Fruit fly (Drosophila melanogaster) whole organism, prepupa: ENCODE results near the gene Lsd-1.

Experiments used
- Blimp-1 ChIP-seq: fragments of 200-800 bp; sonication (Bioruptor generic); optimal IDR thresholded peaks from 3 replicates; lab custom pipeline; 2017; ENCODE audit warnings: missing biosample characterization, missing genetic modification characterization, mild to moderate bottlenecking, moderate library complexity, missing genetic modification reagents
- CG10631 ChIP-seq: fragments of 200-800 bp; sonication (Bioruptor generic); optimal IDR thresholded peaks from 2 replicates; lab custom pipeline; 2016; ENCODE audit warnings: missing biosample characterization, missing genetic modification characterization
- CG11762 ChIP-seq: fragments of 200-800 bp; sonication (Bioruptor generic); optimal IDR thresholded peaks from 3 replicates; lab custom pipeline; 2016; ENCODE audit warnings: missing biosample characterization, missing genetic modification characterization; ENCODE audit not compliant: insufficient read depth
- CG11902 ChIP-seq: fragments of 200-800 bp; sonication (Bioruptor generic); optimal IDR thresholded peaks from 3 replicates; lab custom pipeline; 2016; ENCODE audit warnings: missing biosample characterization, missing genetic modification characterization
- CG15336 ChIP-seq: fragments of 200-800 bp; sonication (Bioruptor generic); IDR thresholded peaks from 2 replicates; pipeline ENCODE4 v1.3.6; 2022; ENCODE audit warnings: missing biosample characterization, missing genetic modification characterization
- CG1621 ChIP-seq: fragments of 200-800 bp; sonication (Bioruptor generic); optimal IDR thresholded peaks from 3 replicates; lab custom pipeline; 2018; ENCODE audit warnings: missing biosample characterization, mild to moderate bottlenecking, missing genetic modification characterization
- CG16779 ChIP-seq: fragments of 200-800 bp; sonication (Bioruptor generic); optimal IDR thresholded peaks from 3 replicates; lab custom pipeline; 2017; ENCODE audit warnings: missing biosample characterization, mild to moderate bottlenecking, missing genetic modification characterization
- CG34406 ChIP-seq: fragments of 200-800 bp; sonication (Bioruptor generic); optimal IDR thresholded peaks from 3 replicates; lab custom pipeline; 2016; ENCODE audit warnings: missing biosample characterization, missing genetic modification characterization
- CG3919 ChIP-seq: fragments of 200-800 bp; sonication (Bioruptor generic); optimal IDR thresholded peaks from 3 replicates; lab custom pipeline; 2016; ENCODE audit warnings: missing biosample characterization, missing genetic modification characterization
- CG4318 ChIP-seq: fragments of 200-800 bp; sonication (Bioruptor generic); optimal IDR thresholded peaks from 3 replicates; lab custom pipeline; 2017; ENCODE audit warnings: missing biosample characterization, mild to moderate bottlenecking, missing genetic modification characterization
- CG6276 ChIP-seq: fragments of 200-800 bp; sonication (Bioruptor generic); optimal IDR thresholded peaks from 2 replicates; lab custom pipeline; 2017; ENCODE audit warnings: missing biosample characterization, mild to moderate bottlenecking, missing genetic modification characterization
- CG6792 ChIP-seq: fragments of 200-800 bp; sonication (Bioruptor generic); optimal IDR thresholded peaks from 3 replicates; lab custom pipeline; 2016; ENCODE audit warnings: missing biosample characterization, missing genetic modification characterization
- CG6808 ChIP-seq: fragments of 200-800 bp; sonication (Bioruptor generic); optimal IDR thresholded peaks from 3 replicates; lab custom pipeline; 2017; ENCODE audit warnings: missing biosample characterization, missing genetic modification characterization, mild to moderate bottlenecking, moderate library complexity, missing genetic modification reagents
- CG6854 ChIP-seq: fragments of 200-800 bp; sonication (Bioruptor generic); optimal IDR thresholded peaks from 2 replicates; lab custom pipeline; 2017; ENCODE audit warnings: missing biosample characterization, mild to moderate bottlenecking, missing genetic modification characterization
- CG7368 ChIP-seq: fragments of 200-800 bp; sonication (Bioruptor generic); optimal IDR thresholded peaks from 3 replicates; lab custom pipeline; 2016; ENCODE audit warnings: missing biosample characterization, missing genetic modification characterization
- CG8119 ChIP-seq: fragments of 200-800 bp; sonication (Bioruptor generic); IDR thresholded peaks from 3 replicates; pipeline ENCODE4 v1.3.6; 2022; ENCODE audit warnings: missing biosample characterization, missing genetic modification characterization
- CG8632 ChIP-seq: fragments of 200-800 bp; sonication (Bioruptor generic); optimal IDR thresholded peaks from 3 replicates; lab custom pipeline; 2016; ENCODE audit warnings: missing biosample characterization, missing genetic modification characterization
- CG9139 ChIP-seq: fragments of 200-800 bp; sonication (Bioruptor generic); optimal IDR thresholded peaks from 3 replicates; lab custom pipeline; 2017; ENCODE audit warnings: missing biosample characterization, mild to moderate bottlenecking, missing genetic modification characterization
- Eip75B ChIP-seq: fragments of 200-800 bp; sonication (Bioruptor generic); optimal IDR thresholded peaks from 3 replicates; lab custom pipeline; 2016; ENCODE audit warnings: missing biosample characterization, missing genetic modification characterization
- Eip78C ChIP-seq: fragments of 200-800 bp; sonication (Bioruptor generic); peaks from one replicate; lab custom pipeline; 2016; ENCODE audit warnings: missing biosample characterization, missing genetic modification characterization
- Ets21C ChIP-seq: fragments of 200-800 bp; sonication (Bioruptor generic); optimal IDR thresholded peaks from 3 replicates; lab custom pipeline; 2016; ENCODE audit warnings: missing biosample characterization, missing genetic modification characterization
- Ets96B ChIP-seq: fragments of 200-800 bp; optimal IDR thresholded peaks from 2 replicates; lab custom pipeline; 2019; ENCODE audit warnings: missing biosample characterization, mild to moderate bottlenecking, missing genetic modification characterization, moderate library complexity
- Hr38 ChIP-seq: sonication (Bioruptor generic); optimal IDR thresholded peaks from 2 replicates; lab custom pipeline; 2016; ENCODE audit warnings: missing biosample characterization, missing genetic modification characterization
- Hr39 ChIP-seq: fragments of 200-800 bp; sonication (Bioruptor generic); optimal IDR thresholded peaks from 2 replicates; lab custom pipeline; 2016; ENCODE audit warnings: missing biosample characterization, missing genetic modification characterization
- Hr4 ChIP-seq: fragments of 200-800 bp; sonication (Bioruptor generic); optimal IDR thresholded peaks from 3 replicates; lab custom pipeline; 2016; ENCODE audit warnings: missing biosample characterization, missing genetic modification characterization
- Lpt ChIP-seq: fragments of 200-800 bp; sonication (Bioruptor generic); optimal IDR thresholded peaks from 3 replicates; lab custom pipeline; 2016; ENCODE audit warnings: missing biosample characterization, missing genetic modification characterization
- Met ChIP-seq: fragments of 200-800 bp; sonication (Bioruptor generic); optimal IDR thresholded peaks from 3 replicates; lab custom pipeline; 2016; ENCODE audit warnings: missing biosample characterization, missing genetic modification characterization
- OdsH ChIP-seq: fragments of 200-800 bp; sonication (Bioruptor generic); optimal IDR thresholded peaks from 3 replicates; lab custom pipeline; 2016; ENCODE audit warnings: missing biosample characterization, missing genetic modification characterization
- Smox ChIP-seq: fragments of 200-800 bp; sonication (Bioruptor generic); optimal IDR thresholded peaks from 3 replicates; lab custom pipeline; 2016; ENCODE audit warnings: missing biosample characterization, missing genetic modification characterization
- Sox14 ChIP-seq: fragments of 200-800 bp; sonication (Bioruptor generic); optimal IDR thresholded peaks from 3 replicates; lab custom pipeline; 2016; ENCODE audit warnings: missing biosample characterization, missing genetic modification characterization
- Sox15 ChIP-seq: fragments of 200-800 bp; sonication (Bioruptor generic); optimal IDR thresholded peaks from 3 replicates; lab custom pipeline; 2016; ENCODE audit warnings: missing biosample characterization, missing genetic modification characterization
- achi ChIP-seq: fragments of 200-800 bp; sonication (Bioruptor generic); optimal IDR thresholded peaks from 3 replicates; lab custom pipeline; 2016; ENCODE audit warnings: missing biosample characterization, missing genetic modification characterization
- cyc ChIP-seq: fragments of 200-800 bp; sonication (Bioruptor generic); optimal IDR thresholded peaks from 3 replicates; lab custom pipeline; 2016; ENCODE audit warnings: missing biosample characterization, missing genetic modification characterization
- dsx ChIP-seq: fragments of 200-800 bp; optimal IDR thresholded peaks from 3 replicates; lab custom pipeline; 2019; ENCODE audit warnings: missing biosample characterization, mild to moderate bottlenecking, missing genetic modification characterization, moderate library complexity; ENCODE audit not compliant: poor library complexity, severe bottlenecking
- eg ChIP-seq: fragments of 200-800 bp; sonication (Bioruptor generic); IDR thresholded peaks from 3 replicates; pipeline ENCODE4 v1.3.6; 2022; ENCODE audit warnings: missing biosample characterization, missing genetic modification characterization
- esn ChIP-seq: fragments of 200-800 bp; sonication (Bioruptor generic); optimal IDR thresholded peaks from 2 replicates; lab custom pipeline; 2016; ENCODE audit warnings: missing biosample characterization, mild to moderate bottlenecking, missing genetic modification characterization, moderate library complexity
- fd59A ChIP-seq: fragments of 200-800 bp; sonication (Bioruptor generic); optimal IDR thresholded peaks from 2 replicates; lab custom pipeline; 2017; ENCODE audit warnings: missing biosample characterization, mild to moderate bottlenecking, missing genetic modification characterization, missing genetic modification reagents
- fkh ChIP-seq: fragments of 200-800 bp; sonication (Bioruptor generic); optimal IDR thresholded peaks from 3 replicates; lab custom pipeline; 2017; ENCODE audit warnings: missing biosample characterization, mild to moderate bottlenecking, missing genetic modification characterization, moderate library complexity
- lz ChIP-seq: fragments of 200-800 bp; sonication (Bioruptor generic); optimal IDR thresholded peaks from 3 replicates; lab custom pipeline; 2016; ENCODE audit warnings: missing biosample characterization, missing genetic modification characterization
- net ChIP-seq: fragments of 200-800 bp; sonication (Bioruptor generic); optimal IDR thresholded peaks from 3 replicates; lab custom pipeline; 2016; ENCODE audit warnings: missing biosample characterization, missing genetic modification characterization
- pdm3 ChIP-seq: fragments of 200-800 bp; sonication (Bioruptor generic); optimal IDR thresholded peaks from 3 replicates; lab custom pipeline; 2016; ENCODE audit warnings: missing biosample characterization, missing genetic modification characterization
- spab ChIP-seq: fragments of 200-800 bp; sonication (Bioruptor generic); optimal IDR thresholded peaks from 2 replicates; lab custom pipeline; 2017; ENCODE audit warnings: missing biosample characterization, mild to moderate bottlenecking, missing genetic modification characterization, missing genetic modification reagents
- ss ChIP-seq, 2 experiments: fragments of 200-800 bp; sonication (Bioruptor generic); optimal IDR thresholded peaks; 2 replicates in 1 of 2; 3 replicates in 1 of 2; lab custom pipeline; 2017 to 2018; ENCODE audit warnings: mild to moderate bottlenecking in 2 of 2, missing biosample characterization in 2 of 2, missing genetic modification characterization in 2 of 2, moderate library complexity in 1 of 2
- svp ChIP-seq: fragments of 200-800 bp; sonication (Bioruptor generic); peaks from one replicate; lab custom pipeline; 2016; ENCODE audit warnings: missing biosample characterization, missing genetic modification characterization

The Lsd-1 gene

dm6 chr3R:23788406-23789021, 24.9 kb downstream of the Lsd-1 start (continued):
- TF ChIP-seq Smox (GFP tag; lab: Kevin White, UChicago), result peak; percentile 56
- TF ChIP-seq esn (GFP tag; lab: Kevin White, UChicago), result peak; percentile 73
- TF ChIP-seq CG6808 (GFP tag; lab: Kevin White, UChicago), result peak; percentile 71
- peak; percentile 93 for TF ChIP-seq Eip78C
- TF ChIP-seq CG6792 (GFP tag; lab: Kevin White, UChicago), result peak; percentile 63
- TF ChIP-seq spab (GFP tag; lab: Kevin White, UChicago), result peak; percentile 77
- TF ChIP-seq fkh (GFP tag; lab: Kevin White, UChicago), result no peak
- TF ChIP-seq fd59A (GFP tag; lab: Kevin White, UChicago), result peak; percentile 67
- peak; percentile 40 for TF ChIP-seq CG9139 (GFP tag; lab: Kevin White, UChicago)
- peak; percentile 65 for TF ChIP-seq CG8632 (GFP tag; lab: Kevin White, UChicago)
- peak; percentile 71 for TF ChIP-seq Met (GFP tag; lab: Kevin White, UChicago)
- peak; percentile 78 for TF ChIP-seq Eip75B
- peak; percentile 72 for TF ChIP-seq Hr4
- TF ChIP-seq CG6854 (GFP tag; lab: Kevin White, UChicago), result peak; percentile 58
- no peak for TF ChIP-seq Blimp-1 (GFP tag; lab: Kevin White, UChicago)
- peak; percentile 24 for TF ChIP-seq CG16779 (tag; lab: Kevin White, UChicago)
- TF ChIP-seq cyc (GFP tag; lab: Kevin White, UChicago), result peak; percentile 47
- TF ChIP-seq CG6276, result peak; percentile 69
- TF ChIP-seq, all 60 proteins: peak for 53

dm6 chr3R:23789584-23789983, 25.9 kb downstream of the Lsd-1 start:
- TF ChIP-seq CG8119 (GFP tag; lab: Robert Waterston, UW), result no peak
- peak; percentile 99 for TF ChIP-seq svp (GFP tag; lab: Kevin White, UChicago)

DNA sequence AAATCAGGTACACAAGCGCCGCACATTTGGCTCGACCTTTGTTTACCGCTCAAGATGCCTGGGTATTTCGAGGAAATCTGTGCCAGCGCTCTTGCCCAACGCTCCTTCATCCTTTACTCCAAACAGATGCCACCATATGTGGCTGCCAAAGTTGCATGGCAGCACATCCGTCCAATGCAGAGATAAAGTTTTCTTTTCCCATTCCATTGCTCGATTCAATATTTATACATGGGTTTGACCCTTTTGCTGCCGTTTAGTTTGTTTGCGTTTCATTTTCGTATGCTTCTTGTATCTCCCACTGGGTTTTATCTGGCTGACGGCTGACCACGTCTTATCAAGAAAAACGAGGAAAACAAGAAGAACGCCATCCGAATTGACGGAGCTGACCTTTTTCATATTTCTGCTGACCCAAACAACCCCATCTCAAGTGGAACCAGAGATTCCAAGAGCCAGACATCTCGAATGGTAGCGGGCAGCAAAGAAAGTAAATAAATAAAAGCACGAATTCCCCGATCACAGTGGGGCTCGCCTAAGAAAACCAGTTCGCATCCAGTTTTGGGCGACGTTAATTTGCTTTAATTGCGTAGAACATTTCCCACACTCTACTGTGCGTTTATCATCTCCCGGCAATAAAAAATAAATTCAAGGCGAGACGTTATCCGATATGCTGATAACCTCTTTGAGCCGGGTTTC, 27.0 kb downstream of the Lsd-1 start:
- TF ChIP-seq dsx (GFP tag; lab: Kevin White, UChicago), result no peak
- TF ChIP-seq achi (GFP tag; lab: Kevin White, UChicago), result no peak
- peak; percentile 23 for TF ChIP-seq cyc (GFP tag; lab: Kevin White, UChicago)
- peak; percentile 7 for TF ChIP-seq lz
- no peak for TF ChIP-seq Blimp-1 (GFP tag; lab: Kevin White, UChicago)
- no peak for TF ChIP-seq Lpt (GFP tag; lab: Kevin White, UChicago)
- no peak for TF ChIP-seq Hr38 (GFP tag; lab: Kevin White, UChicago)
- TF ChIP-seq CG7368 (GFP tag; lab: Kevin White, UChicago), result no peak
- TF ChIP-seq CG11902, result no peak
- peak; percentile 15 for TF ChIP-seq esn (GFP tag; lab: Kevin White, UChicago)
- no peak for TF ChIP-seq CG11762 (GFP tag; lab: Kevin White, UChicago)
- no peak for TF ChIP-seq CG9139 (GFP tag; lab: Kevin White, UChicago)
- no peak for TF ChIP-seq CG8632 (GFP tag; lab: Kevin White, UChicago)
- TF ChIP-seq CG6792 (GFP tag; lab: Kevin White, UChicago), result no peak
- no peak for TF ChIP-seq CG1621 (tag; lab: Kevin White, UChicago)
- TF ChIP-seq CG16779 (tag; lab: Kevin White, UChicago), result no peak
- TF ChIP-seq Sox15 (GFP tag; lab: Kevin White, UChicago), result no peak
- TF ChIP-seq CG34406 (GFP tag; lab: Kevin White, UChicago), result peak; percentile 5
- TF ChIP-seq CG8119 (GFP tag; lab: Robert Waterston, UW), result no peak
- TF ChIP-seq Ets96B (tag; lab: Kevin White, UChicago), result no peak
- no peak for TF ChIP-seq Sox14 (GFP tag; lab: Kevin White, UChicago)
- no peak for TF ChIP-seq Ets21C (GFP tag; lab: Kevin White, UChicago)
- no peak for TF ChIP-seq CG4318 (GFP tag; lab: Kevin White, UChicago)
- no peak for TF ChIP-seq Hr4
- no peak for TF ChIP-seq eg (GFP tag; lab: Robert Waterston, UW)
- TF ChIP-seq CG10631, result no peak
- no peak for TF ChIP-seq CG3919 (GFP tag; lab: Kevin White, UChicago)
- no peak for TF ChIP-seq net (GFP tag; lab: Kevin White, UChicago)
- TF ChIP-seq Hr39 (GFP tag; lab: Kevin White, UChicago), result no peak
- no peak for TF ChIP-seq spab (GFP tag; lab: Kevin White, UChicago)
- peak; percentile 56 for TF ChIP-seq Eip78C
- no peak for TF ChIP-seq pdm3
- TF ChIP-seq CG15336, result no peak
- TF ChIP-seq svp (GFP tag; lab: Kevin White, UChicago), result peak; percentile 98
- no peak for TF ChIP-seq ss (GFP tag; optimal IDR thresholded peaks at IDR 0.05; lab: Kevin White, UChicago)
- TF ChIP-seq OdsH (GFP tag; lab: Kevin White, UChicago), result no peak
